Fruit fly (Drosophila melanogaster): Measurements from ENCODE around the gene OtopLc.

The OtopLc gene

DNA sequence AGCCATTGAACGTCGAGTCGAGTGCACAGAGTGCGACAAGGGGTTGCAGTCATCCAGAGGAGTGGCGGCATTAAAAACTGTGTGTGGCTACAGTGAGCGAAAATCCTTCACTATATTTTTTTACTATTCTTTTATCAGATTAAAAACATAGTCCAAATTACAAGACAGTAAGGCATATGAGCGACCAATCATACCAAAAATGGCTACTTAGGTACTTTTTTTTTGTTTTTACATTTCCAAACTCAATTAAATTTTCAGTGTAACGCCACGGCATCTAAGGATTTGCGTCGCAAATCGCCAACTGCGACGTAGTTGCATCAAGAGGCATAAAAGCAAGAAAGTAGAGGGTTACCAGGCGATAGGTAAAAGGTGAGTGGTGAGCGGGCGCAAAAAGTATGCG is 23.6 kb downstream of the OtopLc start:
- TF ChIP-seq Hnf4 (GFP tag; optimal IDR thresholded peaks at IDR 0.05) = no peak
- no peak for TF ChIP-seq Abd-B (GFP tag; optimal IDR thresholded peaks at IDR 0.05)
- TF ChIP-seq foxo (GFP tag; optimal IDR thresholded peaks at IDR 0.05) = peak in 1 of 2 experiments; percentile 49
- TF ChIP-seq N (GFP tag; optimal IDR thresholded peaks at IDR 0.05) = no peak
- TF ChIP-seq psq (GFP tag; optimal IDR thresholded peaks at IDR 0.05) = peak; percentile 42
- no peak for TF ChIP-seq Dfd (GFP tag; optimal IDR thresholded peaks at IDR 0.05)
- peak; percentile 20 for TF ChIP-seq br (GFP tag; optimal IDR thresholded peaks at IDR 0.05)
- peak; percentile 26 for TF ChIP-seq Sp1 (GFP tag; optimal IDR thresholded peaks at IDR 0.05)
- no peak for TF ChIP-seq Vsx2 (GFP tag; optimal IDR thresholded peaks at IDR 0.05; ENCODE audit: partially characterized antibody)
- no peak for TF ChIP-seq CrebA (GFP tag; optimal IDR thresholded peaks at IDR 0.05; ENCODE audit: borderline replicate concordance)
- TF ChIP-seq woc (GFP tag; optimal IDR thresholded peaks at IDR 0.05) = no peak
- TF ChIP-seq Hr78 (GFP tag; optimal IDR thresholded peaks at IDR 0.05) = no peak
- no peak for TF ChIP-seq usp (GFP tag; optimal IDR thresholded peaks at IDR 0.05)
- TF ChIP-seq dl (GFP tag; optimal IDR thresholded peaks at IDR 0.05; ENCODE audit: insufficient read depth in 1 of 2, partially characterized antibody in 2 of 2) = no peak
- TF ChIP-seq Rel (GFP tag; optimal IDR thresholded peaks at IDR 0.05) = no peak
- TF ChIP-seq Rel (tag; optimal IDR thresholded peaks at IDR 0.05) = no peak
- no peak for TF ChIP-seq Jra (GFP tag; optimal IDR thresholded peaks at IDR 0.05)
- TF ChIP-seq Myc (optimal IDR thresholded peaks at IDR 0.05) = no peak
- TF ChIP-seq jim (GFP tag; optimal IDR thresholded peaks at IDR 0.05) = no peak
- no peak for TF ChIP-seq CG32264 (GFP tag; optimal IDR thresholded peaks at IDR 0.05)
- no peak for TF ChIP-seq sv (GFP tag; optimal IDR thresholded peaks at IDR 0.05)
- TF ChIP-seq ey (GFP tag; optimal IDR thresholded peaks at IDR 0.05) = peak; percentile 30
- TF ChIP-seq brk (GFP tag; optimal IDR thresholded peaks at IDR 0.05) = no peak
- no peak for TF ChIP-seq pan (optimal IDR thresholded peaks at IDR 0.05)
- no peak for TF ChIP-seq HLH106 (tag; optimal IDR thresholded peaks at IDR 0.05)
- no peak for TF ChIP-seq lola (GFP tag; optimal IDR thresholded peaks at IDR 0.05)
- no peak for TF ChIP-seq sage (GFP tag; optimal IDR thresholded peaks at IDR 0.05)
- no peak for TF ChIP-seq OdsH (GFP tag; optimal IDR thresholded peaks at IDR 0.05)
- peak; percentile 44 for TF ChIP-seq h (GFP tag; optimal IDR thresholded peaks at IDR 0.05)
- TF ChIP-seq Mio (GFP tag; optimal IDR thresholded peaks at IDR 0.05) = no peak
- TF ChIP-seq dsf (GFP tag; optimal IDR thresholded peaks at IDR 0.05; ENCODE audit: borderline replicate concordance) = no peak
- TF ChIP-seq dmrt93B (GFP tag; optimal IDR thresholded peaks at IDR 0.05) = no peak
- peak; percentile 62 for TF ChIP-seq fru (GFP tag; optimal IDR thresholded peaks at IDR 0.05)
- TF ChIP-seq Hr83 (GFP tag; optimal IDR thresholded peaks at IDR 0.05; ENCODE audit: poor library complexity, severe bottlenecking) = no peak
- no peak for TF ChIP-seq CG9705 (GFP tag; optimal IDR thresholded peaks at IDR 0.05)
- TF ChIP-seq Dif (GFP tag; optimal IDR thresholded peaks at IDR 0.05; ENCODE audit: partially characterized antibody) = no peak
- peak; percentile 10 for TF ChIP-seq rgr (GFP tag; optimal IDR thresholded peaks at IDR 0.05)
- TF ChIP-seq GATAd (GFP tag; optimal IDR thresholded peaks at IDR 0.05) = no peak
- no peak for TF ChIP-seq tai (GFP tag; optimal IDR thresholded peaks at IDR 0.05)

DNA sequence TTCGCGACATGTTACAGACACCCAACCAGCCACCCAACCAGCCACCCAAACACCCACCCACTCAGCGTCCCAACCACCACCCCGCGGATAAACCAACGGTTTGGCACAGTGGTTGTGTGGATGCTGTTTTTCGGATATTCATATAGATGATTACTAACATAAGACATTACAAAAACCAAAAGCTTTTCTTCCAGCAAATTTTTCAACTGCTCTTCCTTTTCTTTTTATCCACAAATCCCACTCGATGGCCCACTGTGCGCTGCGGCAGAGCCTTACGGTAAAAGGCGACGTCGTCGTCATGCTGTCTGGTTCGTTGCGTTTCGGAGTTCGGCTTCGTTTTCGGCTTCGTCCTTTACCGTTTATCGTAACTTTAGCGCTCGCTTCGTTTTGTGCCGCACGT is 24.1 kb downstream of the OtopLc start:
- TF ChIP-seq dsf (GFP tag; optimal IDR thresholded peaks at IDR 0.05; ENCODE audit: borderline replicate concordance) (no peak), CrebA (GFP tag; optimal IDR thresholded peaks at IDR 0.05; ENCODE audit: borderline replicate concordance) (no peak), GATAd (GFP tag; optimal IDR thresholded peaks at IDR 0.05) (no peak), Myc (optimal IDR thresholded peaks at IDR 0.05) (no peak), sv (GFP tag; optimal IDR thresholded peaks at IDR 0.05) (no peak), Dfd (GFP tag; optimal IDR thresholded peaks at IDR 0.05) (no peak), fru (GFP tag; optimal IDR thresholded peaks at IDR 0.05) (no peak), Hr78 (GFP tag; optimal IDR thresholded peaks at IDR 0.05) (no peak), OdsH (GFP tag; optimal IDR thresholded peaks at IDR 0.05) (no peak), Hr83 (GFP tag; optimal IDR thresholded peaks at IDR 0.05; ENCODE audit: poor library complexity, severe bottlenecking) (no peak), Mio (GFP tag; optimal IDR thresholded peaks at IDR 0.05) (no peak), woc (GFP tag; optimal IDR thresholded peaks at IDR 0.05) (peak; percentile 22), h (GFP tag; optimal IDR thresholded peaks at IDR 0.05) (peak; percentile 45), foxo (GFP tag; optimal IDR thresholded peaks at IDR 0.05) (peak in 1 of 2 experiments; percentile 32), rgr (GFP tag; optimal IDR thresholded peaks at IDR 0.05) (peak; percentile 54), CG9705 (GFP tag; optimal IDR thresholded peaks at IDR 0.05) (no peak), br (GFP tag; optimal IDR thresholded peaks at IDR 0.05) (peak; percentile 1), tai (GFP tag; optimal IDR thresholded peaks at IDR 0.05) (no peak), Sp1 (GFP tag; optimal IDR thresholded peaks at IDR 0.05) (peak; percentile 2), pan (optimal IDR thresholded peaks at IDR 0.05) (no peak), dmrt93B (GFP tag; optimal IDR thresholded peaks at IDR 0.05) (no peak), dl (GFP tag; optimal IDR thresholded peaks at IDR 0.05; ENCODE audit: insufficient read depth in 1 of 2, partially characterized antibody in 2 of 2) (no peak), HLH106 (tag; optimal IDR thresholded peaks at IDR 0.05) (peak; percentile 58), ey (GFP tag; optimal IDR thresholded peaks at IDR 0.05) (peak; percentile 30), N (GFP tag; optimal IDR thresholded peaks at IDR 0.05) (no peak), usp (GFP tag; optimal IDR thresholded peaks at IDR 0.05) (no peak)
